Fruit fly (Drosophila melanogaster): ENCODE measurements around the gene Npc2c.

Gene Npc2c

dm6 chr3R:10093252-10094030, 33.4 kb downstream of the Npc2c start (continued):
- TF ChIP-seq Ets97D (GFP tag; optimal IDR thresholded peaks at IDR 0.05) (no peak), Hand (GFP tag; optimal IDR thresholded peaks at IDR 0.05) (no peak), ind (GFP tag; optimal IDR thresholded peaks at IDR 0.05) (no peak), CG32772 (GFP tag; IDR thresholded peaks at IDR 0.05) (no peak), CG15269 (tag; optimal IDR thresholded peaks at IDR 0.05) (peak; percentile 40), Hr3 (GFP tag; optimal IDR thresholded peaks at IDR 0.05) (no peak), pnt (GFP tag; optimal IDR thresholded peaks at IDR 0.05) (no peak), CG14667 (GFP tag; IDR thresholded peaks at IDR 0.05) (no peak), crc (GFP tag; optimal IDR thresholded peaks at IDR 0.05) (no peak), Dip3 (GFP tag; optimal IDR thresholded peaks at IDR 0.05) (no peak), NFAT (GFP tag; IDR thresholded peaks at IDR 0.05) (no peak), GATAe (GFP tag; conservative IDR thresholded peaks at IDR 0.05) (no peak), Opbp (GFP tag; IDR thresholded peaks at IDR 0.05; ENCODE audit: partially characterized antibody) (peak; percentile 29; the same call in 1 of the 3 replicates), sd (tag; optimal IDR thresholded peaks at IDR 0.05) (peak; percentile 20), Dad (GFP tag; optimal IDR thresholded peaks at IDR 0.05) (no peak), gce (GFP tag; IDR thresholded peaks at IDR 0.05) (no peak), CG1602 (GFP tag; optimal IDR thresholded peaks at IDR 0.05) (no peak), Poxn (GFP tag; IDR thresholded peaks at IDR 0.05) (no peak), wor (GFP tag; IDR thresholded peaks at IDR 0.05) (no peak), CG2129 (GFP tag; IDR thresholded peaks at IDR 0.05; ENCODE audit: partially characterized antibody) (no peak), CG2202 (tag; optimal IDR thresholded peaks at IDR 0.05) (no peak), Taf1 (GFP tag; IDR thresholded peaks at IDR 0.05) (no peak), slp2 (GFP tag; optimal IDR thresholded peaks at IDR 0.05) (no peak), Meics (GFP tag; optimal IDR thresholded peaks at IDR 0.05) (peak; percentile 5), Stat92E (GFP tag; optimal IDR thresholded peaks at IDR 0.05) (no peak), sens-2 (GFP tag; IDR thresholded peaks at IDR 0.05) (no peak), Camta (GFP tag; optimal IDR thresholded peaks at IDR 0.05) (no peak), ssp (GFP tag; IDR thresholded peaks at IDR 0.05) (no peak), H15 (GFP tag; IDR thresholded peaks at IDR 0.05) (no peak), CG1647 (GFP tag; optimal IDR thresholded peaks at IDR 0.05) (no peak), CG17361 (GFP tag; IDR thresholded peaks at IDR 0.05) (no peak), CG13894 (tag; optimal IDR thresholded peaks at IDR 0.05) (peak; percentile 27), Nf-YA (GFP tag; IDR thresholded peaks at IDR 0.05) (no peak), HLHmδ (GFP tag; optimal IDR thresholded peaks at IDR 0.05) (no peak), dmrt11E (tag; optimal IDR thresholded peaks at IDR 0.05) (no peak), CG7987 (GFP tag; optimal IDR thresholded peaks at IDR 0.05) (no peak), CG7745 (tag; optimal IDR thresholded peaks at IDR 0.05) (no peak), CG30431 (GFP tag; optimal IDR thresholded peaks at IDR 0.05) (no peak), oc (tag; optimal IDR thresholded peaks at IDR 0.05) (peak; percentile 14), insv (GFP tag; optimal IDR thresholded peaks at IDR 0.05) (no peak), CG3065 (GFP tag; optimal IDR thresholded peaks at IDR 0.05) (no peak), maf-S (GFP tag; optimal IDR thresholded peaks at IDR 0.05) (no peak), usp (GFP tag; optimal IDR thresholded peaks at IDR 0.05) (no peak), h (optimal IDR thresholded peaks at IDR 0.05) (no peak), gsb-n (tag; optimal IDR thresholded peaks at IDR 0.05) (no peak), Hr51 (GFP tag; optimal IDR thresholded peaks at IDR 0.05) (no peak), Bteb2 (GFP tag; optimal IDR thresholded peaks at IDR 0.05) (no peak), CG6175 (GFP tag; IDR thresholded peaks at IDR 0.05) (no peak), CG1233 (GFP tag; optimal IDR thresholded peaks at IDR 0.05) (no peak), CG4360 (GFP tag; IDR thresholded peaks at IDR 0.05) (no peak), klu (GFP tag; IDR thresholded peaks at IDR 0.05) (no peak)

Data from whole organism, embryonic.